Worm (Caenorhabditis elegans) whole organism, mixed stage, embryonic: ENCODE results near the gene W03C9.5.

Experiments
- M03D4.4 ChIP-seq: sonication (generic microtip); optimal IDR thresholded peaks from 2 replicates; lab custom pipeline; 2017; ENCODE audit warnings: mild to moderate bottlenecking, missing genetic modification characterization, missing compliant biosample characterization
- ceh-83 ChIP-seq: fragments of 200-800 bp; sonication (Bioruptor generic); optimal IDR thresholded peaks from 2 replicates; lab custom pipeline; 2018; ENCODE audit warnings: mild to moderate bottlenecking, missing genetic modification characterization, missing compliant biosample characterization
- cnd-1 ChIP-seq: fragments of 200-800 bp; sonication (Bioruptor generic); optimal IDR thresholded peaks from 2 replicates; lab custom pipeline; 2018; ENCODE audit warnings: mild to moderate bottlenecking, missing genetic modification characterization, missing compliant biosample characterization
- hlh-1 ChIP-seq: fragments of 150-350 bp; optimal IDR thresholded peaks from 2 replicates; lab custom pipeline; 2014; ENCODE audit warnings: missing biosample characterization, missing genetic modification reagents, missing genetic modification characterization
- lin-13 ChIP-seq: fragments of 150-350 bp; optimal IDR thresholded peaks from 2 replicates; lab custom pipeline; 2014; ENCODE audit warnings: missing biosample characterization, missing genetic modification characterization
- mab-5 ChIP-seq: fragments of 150-350 bp; optimal IDR thresholded peaks from 2 replicates; lab custom pipeline; 2014; ENCODE audit warnings: missing biosample characterization, missing genetic modification characterization
- nhr-237 ChIP-seq: fragments of 150-350 bp; optimal IDR thresholded peaks from 2 replicates; lab custom pipeline; 2014; ENCODE audit warnings: missing biosample characterization, missing genetic modification characterization
- nhr-28 ChIP-seq: fragments of 150-350 bp; optimal IDR thresholded peaks from 2 replicates; lab custom pipeline; 2014; ENCODE audit warnings: missing biosample characterization, missing genetic modification characterization
- nhr-76 ChIP-seq: sonication (generic microtip); optimal IDR thresholded peaks from 2 replicates; lab custom pipeline; 2017; ENCODE audit warnings: missing biosample characterization, missing genetic modification characterization
- snpc-4 ChIP-seq: fragments of 150-350 bp; optimal IDR thresholded peaks from 2 replicates; lab custom pipeline; 2014; ENCODE audit warnings: missing biosample characterization, missing genetic modification characterization
- sptf-1 ChIP-seq: sonication (generic microtip); optimal IDR thresholded peaks from 2 replicates; lab custom pipeline; 2017; ENCODE audit warnings: mild to moderate bottlenecking, missing genetic modification characterization, moderate library complexity, missing compliant biosample characterization
- unc-62 ChIP-seq: fragments of 150-350 bp; optimal IDR thresholded peaks from 2 replicates; lab custom pipeline; 2014; ENCODE audit warnings: missing biosample characterization, missing genetic modification reagents, missing genetic modification characterization
- zip-8 ChIP-seq: fragments of 150-350 bp; optimal IDR thresholded peaks from 2 replicates; lab custom pipeline; 2014; ENCODE audit warnings: missing biosample characterization, missing genetic modification characterization
- ztf-11 ChIP-seq: fragments of 150-350 bp; optimal IDR thresholded peaks from 2 replicates; lab custom pipeline; 2014; ENCODE audit warnings: missing biosample characterization, missing genetic modification characterization

ce11 chrII:11979449-11980095 is 12.2 kb upstream of the W03C9.5 start, which contains the start of the genes ash-2 and Y17G7B.20:
- TF ChIP-seq nhr-28 (tag; lab: Kevin White, UChicago): no peak
- TF ChIP-seq nhr-76 (tag; lab: Kevin White, UChicago): no peak
- no peak for TF ChIP-seq zip-8 (tag; lab: Kevin White, UChicago)
- no peak for TF ChIP-seq ceh-83
- no peak for TF ChIP-seq snpc-4 (tag; lab: Kevin White, UChicago)
- no peak for TF ChIP-seq nhr-237
- no peak for TF ChIP-seq cnd-1 (tag; lab: Kevin White, UChicago)
- TF ChIP-seq ztf-11 (tag; lab: Kevin White, UChicago): peak; percentile 16
- no peak for TF ChIP-seq unc-62 (GFP tag; lab: Kevin White, UChicago)
- TF ChIP-seq mab-5: no peak
- TF ChIP-seq lin-13: peak; percentile 33
- TF ChIP-seq M03D4.4 (tag; lab: Kevin White, UChicago): no peak
- peak; percentile 3 for TF ChIP-seq hlh-1 (tag; lab: Kevin White, UChicago)
- TF ChIP-seq sptf-1 (tag; lab: Kevin White, UChicago): no peak
